Fruit fly (Drosophila melanogaster): ENCODE results near the gene CG14566.
A peak's percentile ranks its signal among the peaks of the same experiment; 100 is the strongest.

Gene CG14566

DNA sequence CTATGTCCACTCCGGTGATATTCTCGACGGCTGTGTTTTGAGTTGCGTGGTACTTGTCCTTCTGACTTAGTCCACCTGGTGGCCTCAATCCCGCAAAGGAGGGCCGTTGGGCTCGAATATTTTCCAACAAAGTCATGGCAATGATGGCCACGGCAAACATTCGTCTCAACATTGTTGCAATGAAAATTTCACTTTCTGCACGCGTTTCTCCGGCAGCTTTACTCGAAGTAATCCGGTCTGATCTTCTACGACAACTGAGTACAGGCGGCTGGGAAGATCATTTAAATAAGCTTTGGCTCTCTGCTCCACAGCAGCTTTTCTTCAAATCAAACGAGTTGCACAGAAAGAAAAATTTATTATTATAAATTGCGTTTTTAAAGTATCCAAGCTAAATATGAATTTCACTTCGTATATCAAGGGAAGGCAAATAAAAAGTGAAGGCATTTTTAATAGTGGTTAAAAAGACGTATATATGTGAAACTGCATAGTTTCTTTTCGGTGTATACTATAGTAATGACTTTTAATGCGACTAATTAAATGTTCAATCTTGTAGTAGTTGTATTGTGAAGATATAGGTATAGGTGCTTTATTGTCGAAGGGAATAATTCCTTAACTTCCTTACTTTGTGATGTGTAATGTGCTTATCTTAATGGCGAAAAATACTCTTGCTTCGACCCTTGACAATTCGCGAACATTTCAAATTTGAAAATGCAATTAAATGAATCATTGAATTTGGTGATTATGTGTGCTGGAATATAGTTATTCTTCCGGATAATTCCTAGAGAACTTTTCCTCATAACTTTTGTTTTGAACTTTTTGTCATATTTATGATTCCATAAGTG is 1.7 kb downstream of the CG14566 start, which contains the start of gene CG14567 (continued):
- peak; percentile 12 for TF ChIP-seq CG18599 (GFP tag; optimal IDR thresholded peaks at IDR 0.05)
- TF ChIP-seq ash1 (GFP tag; optimal IDR thresholded peaks at IDR 0.05): no peak
- peak; percentile 70 for TF ChIP-seq ci (GFP tag; IDR thresholded peaks at IDR 0.05)
- peak; percentile 12 for TF ChIP-seq Chrac-16 (GFP tag; optimal IDR thresholded peaks at IDR 0.05)
- TF ChIP-seq CG15269 (tag; optimal IDR thresholded peaks at IDR 0.05): peak; percentile 13
- peak; percentile 5 for TF ChIP-seq CG17385 (GFP tag; optimal IDR thresholded peaks at IDR 0.05)
- TF ChIP-seq CG34422 (GFP tag; IDR thresholded peaks at IDR 0.05): 0 out of 3 replicates have a peak, but pooled peaks have one; percentile 23
- TF ChIP-seq Hmx (GFP tag; optimal IDR thresholded peaks at IDR 0.05): no peak
- no peak for TF ChIP-seq pzg (GFP tag; optimal IDR thresholded peaks at IDR 0.05)
- TF ChIP-seq ase (GFP tag; IDR thresholded peaks at IDR 0.05): peak; percentile 12; the same call in 1 of the 3 replicates
- TF ChIP-seq H2.0 (GFP tag; IDR thresholded peaks at IDR 0.05): peak; percentile 38; the same call in 1 of the 2 replicates
- no peak for TF ChIP-seq CG1832 (GFP tag; optimal IDR thresholded peaks at IDR 0.05)
- peak; percentile 39; the same call in 1 of the 2 replicates for TF ChIP-seq CG17328 (GFP tag; IDR thresholded peaks at IDR 0.05)
- TF ChIP-seq CG6854 (GFP tag; optimal IDR thresholded peaks at IDR 0.05): no peak
- TF ChIP-seq CG31224 (GFP tag; IDR thresholded peaks at IDR 0.05): no peak
- no peak for TF ChIP-seq NFAT (GFP tag; IDR thresholded peaks at IDR 0.05)
- peak; percentile 51 for TF ChIP-seq Blimp-1 (GFP tag; optimal IDR thresholded peaks at IDR 0.05)
- no peak for TF ChIP-seq Myb (GFP tag; optimal IDR thresholded peaks at IDR 0.05)
- TF ChIP-seq CG14014 (GFP tag; IDR thresholded peaks at IDR 0.05): no peak
- no peak for TF ChIP-seq zf30C (GFP tag; optimal IDR thresholded peaks at IDR 0.05)
- TF ChIP-seq Dref (GFP tag; IDR thresholded peaks at IDR 0.05): no peak
- TF ChIP-seq vvl (GFP tag; IDR thresholded peaks at IDR 0.05): peak; percentile 36; the same call in 1 of the 2 replicates
- TF ChIP-seq pan (optimal IDR thresholded peaks at IDR 0.05): no peak
- TF ChIP-seq pan (GFP tag; optimal IDR thresholded peaks at IDR 0.05 in 1 of 2, IDR thresholded peaks at IDR 0.05 in 1 of 2): peak in 1 of 2 experiments; percentile 64
- TF ChIP-seq MTF-1 (GFP tag; optimal IDR thresholded peaks at IDR 0.05; ENCODE audit: borderline replicate concordance): no peak
- no peak for TF ChIP-seq Hmr (GFP tag; optimal IDR thresholded peaks at IDR 0.05)
- peak; percentile 31 for TF ChIP-seq CG8388 (GFP tag; optimal IDR thresholded peaks at IDR 0.05)
- TF ChIP-seq grau (tag; optimal IDR thresholded peaks at IDR 0.05): peak; percentile 30
- peak; percentile 48 for TF ChIP-seq unpg (GFP tag; optimal IDR thresholded peaks at IDR 0.05)
- no peak for TF ChIP-seq jumu (GFP tag; optimal IDR thresholded peaks at IDR 0.05)
- peak; percentile 54 for TF ChIP-seq CG32532 (GFP tag; IDR thresholded peaks at IDR 0.05)
- TF ChIP-seq CG11093 (GFP tag; IDR thresholded peaks at IDR 0.05): no peak
- TF ChIP-seq HLH3B (GFP tag; IDR thresholded peaks at IDR 0.05): peak; percentile 55
- TF ChIP-seq CG6683 (GFP tag; optimal IDR thresholded peaks at IDR 0.05): no peak
- TF ChIP-seq jigr1 (GFP tag; IDR thresholded peaks at IDR 0.05): no peak
- TF ChIP-seq CG10431 (GFP tag; optimal IDR thresholded peaks at IDR 0.05): no peak
- peak; percentile 14 for TF ChIP-seq Ssrp (tag; optimal IDR thresholded peaks at IDR 0.05)
- TF ChIP-seq row (GFP tag; IDR thresholded peaks at IDR 0.05): peak; percentile 46; the same call in 2 of the 3 replicates

DNA sequence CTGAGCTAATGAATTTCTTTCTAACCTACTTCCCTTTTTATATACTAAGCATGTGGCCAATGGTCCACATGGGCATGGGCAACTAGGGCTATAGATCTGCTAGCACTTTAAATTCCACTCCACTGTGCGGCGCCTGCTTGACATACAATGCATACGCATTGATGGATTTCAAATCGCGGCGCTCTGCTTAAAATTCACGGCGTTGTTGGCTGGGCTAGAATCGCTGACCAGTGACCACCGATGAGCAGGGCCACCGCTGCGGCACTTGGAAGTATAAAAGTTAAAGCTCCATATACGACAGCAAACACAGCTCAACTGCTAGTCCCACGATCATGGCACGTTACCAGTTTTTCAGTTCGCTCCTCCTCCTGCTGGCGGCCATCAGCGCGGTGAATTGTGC is 6.3 kb downstream of the CG14566 start, which contains the start of gene CG14573:
Gene CG14573, plus strand, starts transcription at position 301 of the 400 bp plus-strand sequence.
- TF ChIP-seq vvl (GFP tag; IDR thresholded peaks at IDR 0.05) (0 out of 2 replicates have a peak, but pooled peaks have one; percentile 28), pros (GFP tag; optimal IDR thresholded peaks at IDR 0.05) (no peak)
